Fruit fly (Drosophila melanogaster): ENCODE results near the gene milt.

Gene milt

DNA sequence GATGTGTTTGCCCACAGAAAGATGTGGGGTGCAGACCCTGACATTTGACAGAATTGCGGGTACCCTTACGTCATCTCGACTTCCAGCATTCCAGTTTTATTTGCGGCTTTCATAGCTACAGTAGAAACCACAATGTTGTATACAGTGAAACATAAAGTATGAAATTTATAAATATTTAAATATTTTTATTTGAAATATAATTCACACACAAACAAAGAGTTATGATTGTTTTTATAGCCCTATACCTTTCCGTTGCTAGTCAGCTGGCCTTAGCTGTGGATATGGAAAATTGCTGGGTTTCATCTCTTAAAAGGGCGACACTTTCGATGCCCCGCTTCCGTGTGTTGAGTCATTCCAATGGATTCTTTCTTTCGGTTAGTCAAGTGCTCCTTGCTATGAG lies 53.3 kb downstream of the milt start (continued):
- TF ChIP-seq Dp (GFP tag; optimal IDR thresholded peaks at IDR 0.05) (no peak), fd102C (GFP tag; optimal IDR thresholded peaks at IDR 0.05) (no peak), HLH3B (GFP tag; IDR thresholded peaks at IDR 0.05) (no peak), ftz-f1 (GFP tag; optimal IDR thresholded peaks at IDR 0.05) (no peak), CG11723 (GFP tag; optimal IDR thresholded peaks at IDR 0.05) (no peak), ssp (GFP tag; IDR thresholded peaks at IDR 0.05) (no peak), CG15269 (tag; optimal IDR thresholded peaks at IDR 0.05) (no peak), CG31441 (GFP tag; IDR thresholded peaks at IDR 0.05) (peak; percentile 27; the same call in 1 of the 2 replicates), Mes4 (GFP tag; optimal IDR thresholded peaks at IDR 0.05) (no peak), CG11695 (GFP tag; IDR thresholded peaks at IDR 0.05) (0 out of 3 replicates have a peak, but pooled peaks have one; percentile 32), insv (GFP tag; optimal IDR thresholded peaks at IDR 0.05) (no peak), stwl (tag; optimal IDR thresholded peaks at IDR 0.05) (no peak), dpn (GFP tag; optimal IDR thresholded peaks at IDR 0.05) (no peak), ham (GFP tag; IDR thresholded peaks at IDR 0.05) (no peak), ro (GFP tag; IDR thresholded peaks at IDR 0.05) (no peak), hb (GFP tag; IDR thresholded peaks at IDR 0.05; ENCODE audit: partially characterized antibody) (no peak), Fer3 (tag; optimal IDR thresholded peaks at IDR 0.05) (no peak), Taf1 (GFP tag; IDR thresholded peaks at IDR 0.05) (no peak), GATAe (GFP tag; conservative IDR thresholded peaks at IDR 0.05) (no peak), CG18619 (GFP tag; optimal IDR thresholded peaks at IDR 0.05) (no peak), scrt (GFP tag; optimal IDR thresholded peaks at IDR 0.05) (no peak), CG3281 (GFP tag; optimal IDR thresholded peaks at IDR 0.05) (no peak), CG17328 (GFP tag; IDR thresholded peaks at IDR 0.05) (0 out of 2 replicates have a peak, but pooled peaks have one; percentile 15), aop (GFP tag; IDR thresholded peaks at IDR 0.05) (no peak), CG15514 (GFP tag; optimal IDR thresholded peaks at IDR 0.05) (no peak), cwo (GFP tag; optimal IDR thresholded peaks at IDR 0.05) (no peak), otp (GFP tag; IDR thresholded peaks at IDR 0.05) (0 out of 3 replicates have a peak, but pooled peaks have one; percentile 28), eyg (GFP tag; optimal IDR thresholded peaks at IDR 0.05) (no peak), al (GFP tag; IDR thresholded peaks at IDR 0.05) (no peak), jing (GFP tag; optimal IDR thresholded peaks at IDR 0.05) (no peak), CG31365 (tag; optimal IDR thresholded peaks at IDR 0.05) (no peak), Gug (GFP tag; IDR thresholded peaks at IDR 0.05) (no peak; the same call in 3 of the 4 replicates), gfzf (GFP tag; optimal IDR thresholded peaks at IDR 0.05) (no peak), CG10147 (GFP tag; optimal IDR thresholded peaks at IDR 0.05) (peak; percentile 38), Nf-YB (GFP tag; optimal IDR thresholded peaks at IDR 0.05) (no peak), ato (GFP tag; IDR thresholded peaks at IDR 0.05; ENCODE audit: partially characterized antibody) (no peak), Hr51 (GFP tag; optimal IDR thresholded peaks at IDR 0.05) (peak in 1 of 2 experiments; percentile 28), hkb (optimal IDR thresholded peaks at IDR 0.05) (no peak), hkb (GFP tag; IDR thresholded peaks at IDR 0.05) (peak; percentile 63), ewg (GFP tag; optimal IDR thresholded peaks at IDR 0.05) (no peak), wdn (GFP tag; IDR thresholded peaks at IDR 0.05) (no peak), pan (optimal IDR thresholded peaks at IDR 0.05) (no peak), pan (GFP tag; optimal IDR thresholded peaks at IDR 0.05 in 1 of 2, IDR thresholded peaks at IDR 0.05 in 1 of 2) (peak in 1 of 2 experiments; percentile 38), CG9876 (GFP tag; optimal IDR thresholded peaks at IDR 0.05) (no peak), Hand (GFP tag; optimal IDR thresholded peaks at IDR 0.05) (no peak), dm (GFP tag; optimal IDR thresholded peaks at IDR 0.05) (no peak), CG7928 (GFP tag; optimal IDR thresholded peaks at IDR 0.05) (no peak), HLHmδ (GFP tag; optimal IDR thresholded peaks at IDR 0.05) (no peak), prd (optimal IDR thresholded peaks at IDR 0.05) (no peak), prd (GFP tag; IDR thresholded peaks at IDR 0.05) (no peak; the same call in 1 of the 3 replicates), E2f1 (GFP tag; IDR thresholded peaks at IDR 0.05) (peak; percentile 29; the same call in 1 of the 2 replicates)
